Fruit fly (Drosophila melanogaster) Kc167 (cell line): ENCODE data around the gene dbo.

Experiments
- Sin3A ChIP-seq: fragments of >200 bp; optimal IDR thresholded peaks from 2 replicates; lab custom pipeline; 2018; ENCODE audit warnings: missing external identifiers
- h ChIP-seq: fragments of >200 bp; optimal IDR thresholded peaks from 3 replicates; lab custom pipeline; 2018; ENCODE audit warnings: missing external identifiers
- psq ChIP-seq: fragments of >200 bp; optimal IDR thresholded peaks from 2 replicates; lab custom pipeline; 2017; ENCODE audit warnings: missing external identifiers

DNA sequence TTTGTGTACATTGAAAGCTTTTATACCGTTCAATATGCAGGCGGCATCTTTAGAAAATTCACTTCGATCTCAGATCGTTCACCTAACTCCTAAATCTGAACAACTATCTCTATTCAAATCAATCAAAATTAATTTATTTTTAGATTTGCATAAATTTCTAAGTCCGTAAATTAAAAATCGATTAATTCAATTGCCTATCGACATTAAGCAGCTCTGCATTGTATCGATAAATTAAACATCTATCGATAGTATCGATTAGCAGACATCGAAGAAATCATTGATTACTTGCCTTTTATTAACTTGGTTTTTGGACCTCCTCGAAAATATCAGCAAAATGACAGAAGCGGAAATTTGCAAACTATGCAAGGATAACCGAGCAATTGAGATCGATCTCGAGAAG, 10.0 kb upstream of the dbo start, which contains the start of gene CkIIalpha-i1:
- TF ChIP-seq Sin3A (lab: Kevin White, UChicago), result no peak
- TF ChIP-seq h (lab: Kevin White, UChicago), result no peak
- TF ChIP-seq psq (lab: Kevin White, UChicago), result no peak
